Fruit fly (Drosophila melanogaster): ENCODE measurements around the gene CG42249.

The CG42249 gene

DNA sequence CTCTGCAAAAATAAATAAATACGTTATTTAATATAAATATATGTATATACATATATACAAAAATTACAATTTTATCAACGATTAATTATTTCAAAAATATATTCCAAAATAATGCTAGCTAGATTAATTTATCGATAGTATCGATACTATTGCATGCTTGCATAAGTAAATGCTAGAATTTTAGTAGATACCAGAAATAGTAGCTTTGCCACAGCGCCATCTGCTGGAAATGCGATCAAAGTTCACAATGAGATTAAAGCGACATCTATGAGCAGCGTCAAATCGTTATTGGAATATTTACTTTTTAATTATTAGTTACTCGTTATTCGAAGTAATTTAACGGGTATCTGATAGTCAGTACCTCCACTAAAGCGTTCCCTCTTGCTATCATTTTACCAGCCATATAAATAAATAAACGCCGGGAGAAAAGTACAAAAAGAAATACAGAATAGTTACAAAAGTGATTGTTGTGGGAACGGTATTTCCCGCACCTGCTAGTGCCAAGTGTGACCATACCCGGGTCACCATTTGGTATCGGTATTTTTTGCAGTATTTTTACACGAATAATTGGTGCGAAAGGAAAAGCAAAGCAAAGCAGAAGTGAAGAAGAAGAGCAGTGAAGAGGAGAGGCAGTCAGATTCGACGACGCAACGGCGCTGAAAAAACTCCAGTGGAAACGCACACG is 57.9 kb downstream of the CG42249 start, which contains the start of the genes rtv and Dlic (continued):
- TF ChIP-seq ci (GFP tag; IDR thresholded peaks at IDR 0.05) = no peak
- TF ChIP-seq ase (GFP tag; IDR thresholded peaks at IDR 0.05) = no peak
- TF ChIP-seq CG31224 (GFP tag; IDR thresholded peaks at IDR 0.05) = no peak
- peak; percentile 2 for TF ChIP-seq shn (GFP tag; optimal IDR thresholded peaks at IDR 0.05)
- peak; percentile 48; the same call in 1 of the 2 replicates for TF ChIP-seq CG32532 (GFP tag; IDR thresholded peaks at IDR 0.05)
- peak; percentile 57 for TF ChIP-seq D19B (GFP tag; optimal IDR thresholded peaks at IDR 0.05)
- no peak for TF ChIP-seq CG2120 (GFP tag; optimal IDR thresholded peaks at IDR 0.05)
- peak; percentile 41 for TF ChIP-seq CG12391 (tag; optimal IDR thresholded peaks at IDR 0.05)
- no peak for TF ChIP-seq NfI (GFP tag; optimal IDR thresholded peaks at IDR 0.05)
- peak; percentile 87 for TF ChIP-seq CG13287 (GFP tag; IDR thresholded peaks at IDR 0.05; ENCODE audit: partially characterized antibody)
- TF ChIP-seq Sry-β (GFP tag; optimal IDR thresholded peaks at IDR 0.05) = peak; percentile 7
- peak; percentile 53 for TF ChIP-seq CG13894 (tag; optimal IDR thresholded peaks at IDR 0.05)
- TF ChIP-seq nerfin-2 (GFP tag; IDR thresholded peaks at IDR 0.05; ENCODE audit: partially characterized antibody) = peak; percentile 54; the same call in 1 of the 2 replicates
- TF ChIP-seq ssp (GFP tag; IDR thresholded peaks at IDR 0.05) = peak; percentile 52
- no peak for TF ChIP-seq CG11696 (GFP tag; IDR thresholded peaks at IDR 0.05)
- peak; percentile 96 for TF ChIP-seq CG3995 (GFP tag; optimal IDR thresholded peaks at IDR 0.05)
- TF ChIP-seq CG34422 (GFP tag; IDR thresholded peaks at IDR 0.05) = no peak
- TF ChIP-seq CG14860 (GFP tag; IDR thresholded peaks at IDR 0.05; ENCODE audit: partially characterized antibody) = peak; percentile 57; the same call in 2 of the 3 replicates
- TF ChIP-seq CG43689 (GFP tag; IDR thresholded peaks at IDR 0.05) = no peak
- TF ChIP-seq H15 (GFP tag; IDR thresholded peaks at IDR 0.05) = no peak
- TF ChIP-seq insv (GFP tag; optimal IDR thresholded peaks at IDR 0.05) = peak in 1 of 2 experiments; percentile 46
- no peak for TF ChIP-seq Deaf1 (tag; optimal IDR thresholded peaks at IDR 0.05)
- no peak for TF ChIP-seq Lpt (GFP tag; optimal IDR thresholded peaks at IDR 0.05)
- no peak for TF ChIP-seq wek (GFP tag; optimal IDR thresholded peaks at IDR 0.05)
- no peak for TF ChIP-seq CG13624 (GFP tag; optimal IDR thresholded peaks at IDR 0.05)
- no peak for TF ChIP-seq ato (GFP tag; IDR thresholded peaks at IDR 0.05; ENCODE audit: partially characterized antibody)
- peak; percentile 56 for TF ChIP-seq Hmr (GFP tag; optimal IDR thresholded peaks at IDR 0.05)
- TF ChIP-seq Dek (tag; optimal IDR thresholded peaks at IDR 0.05) = no peak
- TF ChIP-seq fru (optimal IDR thresholded peaks at IDR 0.05) = no peak
- no peak for TF ChIP-seq CG18599 (GFP tag; optimal IDR thresholded peaks at IDR 0.05)
- no peak for TF ChIP-seq CG13775 (GFP tag; optimal IDR thresholded peaks at IDR 0.05)
- peak; percentile 15 for TF ChIP-seq CG7839 (tag; optimal IDR thresholded peaks at IDR 0.05)
- TF ChIP-seq CG16813 (GFP tag; IDR thresholded peaks at IDR 0.05; ENCODE audit: partially characterized antibody) = peak; percentile 73
- TF ChIP-seq kah (GFP tag; optimal IDR thresholded peaks at IDR 0.05) = no peak
- TF ChIP-seq corto (GFP tag; optimal IDR thresholded peaks at IDR 0.05) = no peak
- TF ChIP-seq CG11504 (tag; optimal IDR thresholded peaks at IDR 0.05) = peak; percentile 44
- TF ChIP-seq sd (tag; optimal IDR thresholded peaks at IDR 0.05) = peak; percentile 57
- TF ChIP-seq CG6791 (GFP tag; IDR thresholded peaks at IDR 0.05; ENCODE audit: partially characterized antibody) = peak; percentile 69; the same call in 2 of the 3 replicates
- no peak for TF ChIP-seq ftz-f1 (GFP tag; optimal IDR thresholded peaks at IDR 0.05)
- TF ChIP-seq BtbVII (GFP tag; optimal IDR thresholded peaks at IDR 0.05) = no peak
- no peak for TF ChIP-seq disco-r (GFP tag; optimal IDR thresholded peaks at IDR 0.05)
- no peak for TF ChIP-seq CG4424 (GFP tag; optimal IDR thresholded peaks at IDR 0.05)
- no peak for TF ChIP-seq croc (GFP tag; conservative IDR thresholded peaks at IDR 0.05)
- TF ChIP-seq cwo (GFP tag; optimal IDR thresholded peaks at IDR 0.05) = no peak
- peak; percentile 72 for TF ChIP-seq gfzf (GFP tag; optimal IDR thresholded peaks at IDR 0.05)
- TF ChIP-seq crol (GFP tag; IDR thresholded peaks at IDR 0.05) = peak; percentile 64
- TF ChIP-seq CG13424 (tag; optimal IDR thresholded peaks at IDR 0.05) = peak; percentile 1
- TF ChIP-seq her (GFP tag; optimal IDR thresholded peaks at IDR 0.05) = no peak
- TF ChIP-seq aop (GFP tag; IDR thresholded peaks at IDR 0.05) = no peak

Measured in whole organism, embryonic.